Worm (Caenorhabditis elegans): Measurements from ENCODE around the gene Y46C8AL.11.

Y46C8AL.11 gene

ce11 chrIV:3902955-3903354, 40.1 kb upstream of the Y46C8AL.11 start, which contains the start of gene F56D6.6:
Gene F56D6.6, plus strand, starts transcription at chrIV:3903255.
- TF ChIP-seq mes-4 (tag; optimal IDR thresholded peaks at IDR 0.05), result no peak
- no peak for TF ChIP-seq dpl-1 (GFP tag; optimal IDR thresholded peaks at IDR 0.05)
- TF ChIP-seq B0035.1 (tag; optimal IDR thresholded peaks at IDR 0.05), result no peak
- no peak for TF ChIP-seq nhr-120 (GFP tag; IDR thresholded peaks at IDR 0.05)
- no peak for TF ChIP-seq nfya-1 (tag; optimal IDR thresholded peaks at IDR 0.05; ENCODE audit: borderline replicate concordance, insufficient read depth)

- TF ChIP-seq Y79H2A.3 (GFP tag; conservative IDR thresholded peaks at IDR 0.05) (no peak), unc-130 (GFP tag; optimal IDR thresholded peaks at IDR 0.05) (no peak), mcd-1 (GFP tag; IDR thresholded peaks at IDR 0.05) (no peak), nhr-179 (tag; optimal IDR thresholded peaks at IDR 0.05) (no peak), fkh-3 (tag; optimal IDR thresholded peaks at IDR 0.05) (no peak), ceh-27 (GFP tag; optimal IDR thresholded peaks at IDR 0.05) (no peak), T26A5.8 (tag; optimal IDR thresholded peaks at IDR 0.05) (no peak), atf-7 (tag; optimal IDR thresholded peaks at IDR 0.05) (no peak), lin-54 (GFP tag; optimal IDR thresholded peaks at IDR 0.05) (no peak), hrde-1 (tag; optimal IDR thresholded peaks at IDR 0.05; ENCODE audit: borderline replicate concordance) (no peak), repo-1 (tag; optimal IDR thresholded peaks at IDR 0.05) (no peak), madf-10 (tag; optimal IDR thresholded peaks at IDR 0.05) (no peak), aptf-2 (GFP tag; conservative IDR thresholded peaks at IDR 0.05) (no peak), F57A8.1 (GFP tag; optimal IDR thresholded peaks at IDR 0.05) (no peak), Y67H2A.10 (GFP tag; conservative IDR thresholded peaks at IDR 0.05) (no peak), C06A6.2 (GFP tag; conservative IDR thresholded peaks at IDR 0.05) (no peak)
Observed at ce11 chrIV:3904620-3905019, 38.5 kb upstream of the Y46C8AL.11 start, which contains the start of gene F56D6.21. Gene F56D6.21, plus strand, starts transcription at chrIV:3904920.

- TF ChIP-seq pbrm-1 (GFP tag; IDR thresholded peaks at IDR 0.05), result no peak
- TF ChIP-seq snpc-1.3 (tag; optimal IDR thresholded peaks at IDR 0.05; ENCODE audit: insufficient read depth), result no peak
- no peak for TF ChIP-seq aptf-3 (GFP tag; IDR thresholded peaks at IDR 0.05)
- no peak for TF ChIP-seq madf-6 (GFP tag; IDR thresholded peaks at IDR 0.05)
- no peak for TF ChIP-seq F23B12.7 (tag; optimal IDR thresholded peaks at IDR 0.05; ENCODE audit: insufficient read depth)
- no peak for TF ChIP-seq egrh-3 (GFP tag; IDR thresholded peaks at IDR 0.05)
- no peak for TF ChIP-seq somi-1 (GFP tag; optimal IDR thresholded peaks at IDR 0.05)
- no peak for TF ChIP-seq ceh-91 (GFP tag; IDR thresholded peaks at IDR 0.05)
- no peak for TF ChIP-seq zfh-2 (GFP tag; conservative IDR thresholded peaks at IDR 0.05)
- TF ChIP-seq F39B2.1 (GFP tag; IDR thresholded peaks at IDR 0.05), result no peak
- TF ChIP-seq Y79H2A.3 (GFP tag; conservative IDR thresholded peaks at IDR 0.05), result no peak
- no peak for TF ChIP-seq C17E4.6 (GFP tag; IDR thresholded peaks at IDR 0.05)
- TF ChIP-seq lin-26 (GFP tag; IDR thresholded peaks at IDR 0.05), result no peak
- no peak for TF ChIP-seq ztf-6 (GFP tag; IDR thresholded peaks at IDR 0.05)
- TF ChIP-seq rcor-1 (GFP tag; IDR thresholded peaks at IDR 0.05), result no peak
Observed at ce11 chrIV:3906393-3906792, 36.7 kb upstream of the Y46C8AL.11 start, which contains the start of gene F56D6.11. Gene F56D6.11, minus strand, starts transcription at chrIV:3906493.
